Worm (Caenorhabditis elegans) whole organism, young adult: ENCODE measurements around the gene gstk-2.

Experiments
- C06A6.2 ChIP-seq: fragments of 200-800 bp; sonication (Bioruptor generic); conservative IDR thresholded peaks from 2 replicates; pipeline ENCODE4 v1.3.6; 2022; ENCODE audit warnings: missing genetic modification characterization, missing compliant biosample characterization
- K11D2.4 ChIP-seq: fragments of 200-800 bp; sonication (Bioruptor generic); IDR thresholded peaks from 2 replicates; pipeline ENCODE4 v1.3.6; 2022; ENCODE audit warnings: missing genetic modification reagents, missing genetic modification characterization, missing compliant biosample characterization
- Y53G8AR.9 ChIP-seq: fragments of 200-800 bp; sonication (Bioruptor generic); conservative IDR thresholded peaks from 2 replicates; pipeline ENCODE4 v1.3.6; 2022; ENCODE audit warnings: missing genetic modification reagents, missing genetic modification characterization, missing compliant biosample characterization
- aptf-2 ChIP-seq: fragments of 200-800 bp; sonication (Bioruptor generic); conservative IDR thresholded peaks from 2 replicates; pipeline ENCODE4 v1.3.6; 2022; ENCODE audit warnings: missing genetic modification reagents, missing genetic modification characterization, missing compliant biosample characterization
- athp-1 ChIP-seq: sonication (generic microtip); optimal IDR thresholded peaks from 2 replicates; lab custom pipeline; 2017; ENCODE audit warnings: mild to moderate bottlenecking, missing genetic modification characterization, missing compliant biosample characterization
- attf-5 ChIP-seq: fragments of 200-800 bp; sonication (Bioruptor generic); optimal IDR thresholded peaks from 2 replicates; lab custom pipeline; 2018; ENCODE audit warnings: mild to moderate bottlenecking, missing genetic modification characterization, missing compliant biosample characterization
- bed-2 ChIP-seq: fragments of 200-800 bp; sonication (Bioruptor generic); IDR thresholded peaks from 2 replicates; pipeline ENCODE4 v1.3.6; 2022; ENCODE audit warnings: missing genetic modification reagents, missing genetic modification characterization, missing compliant biosample characterization
- cebp-1 ChIP-seq, 2 experiments: fragments of 200-800 bp in 1 of 2; sonication (Bioruptor generic) in 1 of 2; sonication (generic microtip) in 1 of 2; IDR thresholded peaks in 1 of 2; optimal IDR thresholded peaks in 1 of 2; 2 replicates each; pipeline versions ENCODE4 v1.3.6 to Lab custom; 2017 to 2022; ENCODE audit warnings: missing compliant biosample characterization in 2 of 2, missing genetic modification characterization in 2 of 2, mild to moderate bottlenecking in 1 of 2, missing genetic modification reagents in 1 of 2, moderate library complexity in 1 of 2
- ceh-100 ChIP-seq: fragments of 200-800 bp; sonication (Bioruptor generic); IDR thresholded peaks from 2 replicates; pipeline ENCODE4 v1.3.6; 2022; ENCODE audit warnings: missing genetic modification reagents, missing genetic modification characterization, missing compliant biosample characterization
- ceh-27 ChIP-seq: fragments of 200-800 bp; sonication (Bioruptor generic); optimal IDR thresholded peaks from 2 replicates; lab custom pipeline; 2018; ENCODE audit warnings: mild to moderate bottlenecking, missing genetic modification characterization, moderate library complexity, missing compliant biosample characterization
- ceh-91 ChIP-seq: fragments of 200-800 bp; sonication (Bioruptor generic); IDR thresholded peaks from 2 replicates; pipeline ENCODE4 v1.3.6; 2022; ENCODE audit warnings: missing genetic modification reagents, missing genetic modification characterization, missing compliant biosample characterization
- chd-7 ChIP-seq: sonication (generic microtip); optimal IDR thresholded peaks from 2 replicates; lab custom pipeline; 2016; ENCODE audit warnings: mild to moderate bottlenecking, missing genetic modification characterization, moderate library complexity, missing compliant biosample characterization
- die-1 ChIP-seq: sonication (generic microtip); optimal IDR thresholded peaks from 2 replicates; lab custom pipeline; 2016; ENCODE audit warnings: missing genotype, mild to moderate bottlenecking, missing genetic modification characterization, missing compliant biosample characterization
- efl-1 ChIP-seq: fragments of 150-350 bp; optimal IDR thresholded peaks from 2 replicates; lab custom pipeline; 2014; ENCODE audit warnings: missing biosample characterization, missing genetic modification reagents, missing genetic modification characterization
- egl-44 ChIP-seq: fragments of 200-800 bp; sonication (Bioruptor generic); IDR thresholded peaks from 2 replicates; pipeline ENCODE4 v1.3.6; 2022; ENCODE audit warnings: missing genetic modification reagents, missing genetic modification characterization, missing compliant biosample characterization
- hlh-12 ChIP-seq: sonication (generic microtip); optimal IDR thresholded peaks from 2 replicates; lab custom pipeline; 2016; ENCODE audit warnings: missing genetic modification characterization, missing compliant biosample characterization
- hmg-1.2 ChIP-seq: fragments of 200-800 bp; sonication (Bioruptor generic); IDR thresholded peaks from 2 replicates; pipeline ENCODE4 v1.3.6; 2022; ENCODE audit warnings: missing genetic modification reagents, missing genetic modification characterization, missing compliant biosample characterization
- lag-1 ChIP-seq: fragments of 200-800 bp; sonication (Bioruptor generic); IDR thresholded peaks from 2 replicates; pipeline ENCODE4 v1.3.6; 2022; ENCODE audit warnings: missing genetic modification reagents, missing genetic modification characterization, missing compliant biosample characterization
- lir-1 ChIP-seq: fragments of 200-800 bp; sonication (Bioruptor generic); conservative IDR thresholded peaks from 2 replicates; pipeline ENCODE4 v1.3.6; 2022; ENCODE audit warnings: missing genetic modification reagents, missing genetic modification characterization, missing compliant biosample characterization
- lsl-1 ChIP-seq: fragments of 200-800 bp; sonication (Bioruptor generic); optimal IDR thresholded peaks from 2 replicates; lab custom pipeline; 2018; ENCODE audit warnings: mild to moderate bottlenecking, missing genetic modification characterization, moderate library complexity, missing compliant biosample characterization
- madf-3 ChIP-seq: fragments of 200-800 bp; sonication (Bioruptor generic); IDR thresholded peaks from 2 replicates; pipeline ENCODE4 v1.3.6; 2022; ENCODE audit warnings: missing genetic modification reagents, missing genetic modification characterization, missing compliant biosample characterization
- madf-6 ChIP-seq: fragments of 200-800 bp; sonication (Bioruptor generic); IDR thresholded peaks from 2 replicates; pipeline ENCODE4 v1.3.6; 2022; ENCODE audit warnings: missing genetic modification reagents, missing genetic modification characterization, missing compliant biosample characterization
- madf-8 ChIP-seq: fragments of 200-800 bp; sonication (Bioruptor generic); conservative IDR thresholded peaks from 2 replicates; pipeline ENCODE4 v1.3.6; 2022; ENCODE audit warnings: missing genetic modification reagents, missing genetic modification characterization, missing compliant biosample characterization
- mes-4 ChIP-seq: sonication (generic microtip); optimal IDR thresholded peaks from 2 replicates; lab custom pipeline; 2016; ENCODE audit warnings: missing genotype, missing genetic modification characterization, missing compliant biosample characterization
- mxl-1 ChIP-seq: sonication (generic microtip); optimal IDR thresholded peaks from 2 replicates; lab custom pipeline; 2016; ENCODE audit warnings: missing genetic modification characterization, missing compliant biosample characterization
- nfya-1 ChIP-seq: sonication (generic microtip); optimal IDR thresholded peaks from 2 replicates; lab custom pipeline; 2017; ENCODE audit warnings: antibody characterized with exemption, missing compliant biosample characterization, missing genetic modification characterization, borderline replicate concordance; ENCODE audit not compliant: insufficient read depth
- nhr-179 ChIP-seq: sonication (generic microtip); optimal IDR thresholded peaks from 2 replicates; lab custom pipeline; 2016; ENCODE audit warnings: mild to moderate bottlenecking, missing genetic modification characterization, missing compliant biosample characterization
- nhr-27 ChIP-seq: fragments of 200-800 bp; sonication (Bioruptor generic); optimal IDR thresholded peaks from 2 replicates; lab custom pipeline; 2018; ENCODE audit warnings: mild to moderate bottlenecking, missing genetic modification characterization, moderate library complexity, missing compliant biosample characterization
- nhr-80 ChIP-seq: sonication (generic microtip); optimal IDR thresholded peaks from 2 replicates; lab custom pipeline; 2016; ENCODE audit warnings: missing genetic modification characterization, missing compliant biosample characterization
- rcor-1 ChIP-seq: fragments of 200-800 bp; sonication (Bioruptor generic); IDR thresholded peaks from 2 replicates; pipeline ENCODE4 v1.3.6; 2022; ENCODE audit warnings: missing genetic modification reagents, missing genetic modification characterization, missing compliant biosample characterization
- sea-2 ChIP-seq: fragments of 200-800 bp; sonication (Bioruptor generic); IDR thresholded peaks from 2 replicates; pipeline ENCODE4 v1.3.6; 2022; ENCODE audit warnings: missing genetic modification characterization, missing compliant biosample characterization
- snpc-3.4 ChIP-seq: sonication (generic microtip); optimal IDR thresholded peaks from 2 replicates; lab custom pipeline; 2017; ENCODE audit warnings: missing genetic modification characterization, mild to moderate bottlenecking, missing compliant biosample characterization, antibody characterized with exemption, moderate library complexity, missing genotype, missing genetic modification reagents
- somi-1 ChIP-seq: fragments of 200-800 bp; sonication (Bioruptor generic); optimal IDR thresholded peaks from 2 replicates; lab custom pipeline; 2018; ENCODE audit warnings: mild to moderate bottlenecking, missing genetic modification characterization, missing compliant biosample characterization
- sptf-2 ChIP-seq: fragments of 200-800 bp; sonication (Bioruptor generic); optimal IDR thresholded peaks from 2 replicates; lab custom pipeline; 2018; ENCODE audit warnings: mild to moderate bottlenecking, missing genetic modification characterization, missing compliant biosample characterization
- tbx-9 ChIP-seq: sonication (generic microtip); optimal IDR thresholded peaks from 2 replicates; lab custom pipeline; 2016; ENCODE audit warnings: borderline replicate concordance, missing genetic modification characterization, inconsistent platforms, missing compliant biosample characterization
- unc-62 ChIP-seq: fragments of 150-350 bp; optimal IDR thresholded peaks from 2 replicates; lab custom pipeline; 2014; ENCODE audit warnings: missing biosample characterization, missing genetic modification reagents, missing genetic modification characterization
- xnd-1 ChIP-seq: sonication (generic microtip); optimal IDR thresholded peaks from 2 replicates; lab custom pipeline; 2016; ENCODE audit warnings: missing genotype, missing genetic modification reagents, missing genetic modification characterization, missing compliant biosample characterization
- ztf-28 ChIP-seq: fragments of 200-800 bp; sonication (Bioruptor generic); IDR thresholded peaks from 2 replicates; pipeline ENCODE4 v1.3.6; 2022; ENCODE audit warnings: missing genetic modification reagents, missing genetic modification characterization, missing compliant biosample characterization
- ztf-6 ChIP-seq: fragments of 200-800 bp; sonication (Bioruptor generic); IDR thresholded peaks from 2 replicates; pipeline ENCODE4 v1.3.6; 2022; ENCODE audit warnings: missing genetic modification reagents, missing genetic modification characterization, missing compliant biosample characterization

Gene gstk-2

ce11 chrIV:7212769-7213168 lies 29.3 kb downstream of the gstk-2 start:
- peak; percentile 37 for TF ChIP-seq nhr-80
- no peak for TF ChIP-seq nfya-1 (tag; lab: Kevin White, UChicago)
- TF ChIP-seq, all 124 proteins: peak for 1

ce11 chrIV:7211313-7211712 lies 30.8 kb downstream of the gstk-2 start:
- TF ChIP-seq Y53G8AR.9 (GFP tag; lab: Robert Waterston, UW) (no peak), hmg-1.2 (GFP tag; lab: Robert Waterston, UW) (peak; percentile 38; the same call in 1 of the 2 replicates), C06A6.2 (GFP tag; lab: Robert Waterston, UW) (no peak), snpc-3.4 (tag; lab: Kevin White, UChicago) (no peak), madf-3 (GFP tag; lab: Robert Waterston, UW) (no peak), die-1 (tag; lab: Kevin White, UChicago) (peak; percentile 5), tbx-9 (no peak), madf-8 (GFP tag; lab: Robert Waterston, UW) (peak; percentile 67), ztf-6 (GFP tag; lab: Robert Waterston, UW) (no peak), aptf-2 (GFP tag; lab: Robert Waterston, UW) (peak; percentile 83), egl-44 (GFP tag; lab: Robert Waterston, UW) (no peak), mxl-1 (no peak), xnd-1 (peak; percentile 42), madf-6 (GFP tag; lab: Robert Waterston, UW) (peak; percentile 90), efl-1 (GFP tag; lab: Kevin White, UChicago) (peak; percentile 81), attf-5 (GFP tag; lab: Kevin White, UChicago) (no peak), ceh-91 (0 out of 2 replicates have a peak, but pooled peaks have one; percentile 16)

ce11 chrIV:7208961-7209360 lies 33.1 kb downstream of the gstk-2 start:
- TF ChIP-seq bed-2: no peak

ce11 chrIV:7205969-7206368 lies 36.1 kb downstream of the gstk-2 start, which contains the start of gene kcc-1:
TSS of gene kcc-1 (plus strand) at chrIV:7206269.
- TF ChIP-seq unc-62 (GFP tag; lab: Kevin White, UChicago): no peak
- TF ChIP-seq ztf-6 (GFP tag; lab: Robert Waterston, UW): no peak
- no peak for TF ChIP-seq ztf-28
- TF ChIP-seq lag-1 (GFP tag; lab: Robert Waterston, UW): no peak
- no peak for TF ChIP-seq chd-7
- no peak for TF ChIP-seq nhr-179 (tag; lab: Kevin White, UChicago)
- TF ChIP-seq rcor-1 (GFP tag; lab: Robert Waterston, UW): no peak
- no peak for TF ChIP-seq somi-1
- TF ChIP-seq mes-4 (tag; lab: Kevin White, UChicago): no peak
- TF ChIP-seq K11D2.4: no peak
- TF ChIP-seq athp-1: no peak
- no peak for TF ChIP-seq nhr-27 (tag; lab: Kevin White, UChicago)
- TF ChIP-seq lsl-1: no peak
- no peak for TF ChIP-seq sea-2 (GFP tag; lab: Robert Waterston, UW)
- no peak for TF ChIP-seq hlh-12
- TF ChIP-seq ceh-100: no peak
- no peak for TF ChIP-seq cebp-1 (GFP tag; IDR thresholded peaks at IDR 0.05; lab: Robert Waterston, UW)
- TF ChIP-seq cebp-1 (tag; optimal IDR thresholded peaks at IDR 0.05; lab: Kevin White, UChicago): no peak
- no peak for TF ChIP-seq ceh-27 (GFP tag; lab: Kevin White, UChicago)
- no peak for TF ChIP-seq lir-1
- TF ChIP-seq sptf-2 (GFP tag; lab: Kevin White, UChicago): no peak
